Fruit fly (Drosophila melanogaster): ENCODE results near the gene CG31975.
A peak's percentile ranks its signal among the peaks of the same experiment; 100 is the strongest.

Gene CG31975

DNA sequence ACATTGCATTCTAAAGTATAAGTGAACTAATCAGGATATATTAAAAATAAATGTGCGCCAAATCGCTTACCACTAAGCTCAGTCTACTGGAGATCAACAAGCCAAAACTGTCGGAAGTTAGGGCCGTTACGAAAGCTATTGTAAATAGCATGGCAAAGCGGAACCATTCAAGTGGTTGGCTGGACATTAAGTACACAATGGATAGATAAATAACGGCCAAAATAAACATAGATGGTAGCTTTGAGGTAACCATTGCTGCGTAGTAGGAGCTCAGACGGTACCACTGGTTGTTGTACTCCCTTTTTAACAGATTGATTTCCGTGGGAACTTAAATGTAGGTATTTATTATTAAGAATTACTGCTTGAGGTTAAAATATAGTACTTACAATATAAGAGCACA lies 23.0 kb downstream of the CG31975 start (continued):
- TF ChIP-seq CG2678 (tag; optimal IDR thresholded peaks at IDR 0.05) (peak; percentile 58), CG1792 (GFP tag; optimal IDR thresholded peaks at IDR 0.05) (peak; percentile 11), CG32767 (GFP tag; IDR thresholded peaks at IDR 0.05) (0 out of 2 replicates have a peak, but pooled peaks have one; percentile 29), CG2199 (GFP tag; IDR thresholded peaks at IDR 0.05) (no peak), CG12299 (tag; optimal IDR thresholded peaks at IDR 0.05) (peak; percentile 28), CG6765 (GFP tag; optimal IDR thresholded peaks at IDR 0.05) (peak; percentile 31), NfI (GFP tag; optimal IDR thresholded peaks at IDR 0.05) (peak; percentile 13), CG5180 (GFP tag; optimal IDR thresholded peaks at IDR 0.05) (peak; percentile 40), CG11504 (tag; optimal IDR thresholded peaks at IDR 0.05) (no peak), pfk (GFP tag; optimal IDR thresholded peaks at IDR 0.05) (peak; percentile 32), CG13123 (GFP tag; optimal IDR thresholded peaks at IDR 0.05) (peak; percentile 6), trem (tag; optimal IDR thresholded peaks at IDR 0.05) (no peak), BtbVII (GFP tag; optimal IDR thresholded peaks at IDR 0.05) (peak; percentile 54), CG4707 (GFP tag; optimal IDR thresholded peaks at IDR 0.05) (peak; percentile 22), sob (GFP tag; IDR thresholded peaks at IDR 0.05) (peak; percentile 62; the same call in 1 of the 2 replicates), CG13296 (GFP tag; optimal IDR thresholded peaks at IDR 0.05) (peak; percentile 67), mirr (GFP tag; optimal IDR thresholded peaks at IDR 0.05) (peak; percentile 70), eve (GFP tag; optimal IDR thresholded peaks at IDR 0.05) (peak in 1 of 2 experiments; percentile 45), dimm (GFP tag; IDR thresholded peaks at IDR 0.05) (no peak), CTCF (GFP tag; optimal IDR thresholded peaks at IDR 0.05) (peak; percentile 16), Fer1 (GFP tag; optimal IDR thresholded peaks at IDR 0.05) (peak; percentile 75), CG14014 (GFP tag; IDR thresholded peaks at IDR 0.05) (peak; percentile 62; the same call in 1 of the 2 replicates), Asciz (GFP tag; optimal IDR thresholded peaks at IDR 0.05) (peak; percentile 44), CG18599 (GFP tag; optimal IDR thresholded peaks at IDR 0.05) (peak; percentile 69), so (GFP tag; IDR thresholded peaks at IDR 0.05) (peak; percentile 45; the same call in 1 of the 3 replicates), CG17385 (GFP tag; optimal IDR thresholded peaks at IDR 0.05) (peak; percentile 4), wek (GFP tag; optimal IDR thresholded peaks at IDR 0.05) (peak; percentile 59), Atf6 (GFP tag; IDR thresholded peaks at IDR 0.05) (0 out of 2 replicates have a peak, but pooled peaks have one; percentile 36), Hmr (GFP tag; optimal IDR thresholded peaks at IDR 0.05) (peak; percentile 32), btn (GFP tag; optimal IDR thresholded peaks at IDR 0.05) (peak; percentile 18), CG6813 (GFP tag; optimal IDR thresholded peaks at IDR 0.05) (peak; percentile 44), CG15269 (tag; optimal IDR thresholded peaks at IDR 0.05) (peak; percentile 20), nmo (GFP tag; optimal IDR thresholded peaks at IDR 0.05) (no peak), cad (GFP tag; optimal IDR thresholded peaks at IDR 0.05) (no peak), CG1603 (tag; optimal IDR thresholded peaks at IDR 0.05) (peak; percentile 14), ATbp (GFP tag; optimal IDR thresholded peaks at IDR 0.05) (peak; percentile 74), Sox102F (GFP tag; optimal IDR thresholded peaks at IDR 0.05) (no peak), CG12219 (GFP tag; optimal IDR thresholded peaks at IDR 0.05) (no peak), Mes4 (GFP tag; optimal IDR thresholded peaks at IDR 0.05) (no peak), en (GFP tag; optimal IDR thresholded peaks at IDR 0.05) (no peak), unpg (GFP tag; optimal IDR thresholded peaks at IDR 0.05) (peak; percentile 12), CG15601 (tag; optimal IDR thresholded peaks at IDR 0.05) (peak; percentile 57), caup (GFP tag; optimal IDR thresholded peaks at IDR 0.05; ENCODE audit: severe bottlenecking) (peak; percentile 31), CG8089 (GFP tag; optimal IDR thresholded peaks at IDR 0.05) (no peak), CG34376 (GFP tag; optimal IDR thresholded peaks at IDR 0.05) (peak; percentile 16), dpn (GFP tag; optimal IDR thresholded peaks at IDR 0.05) (peak in 1 of 2 experiments; percentile 32), zf30C (GFP tag; optimal IDR thresholded peaks at IDR 0.05) (no peak), PHDP (tag; optimal IDR thresholded peaks at IDR 0.05) (peak; percentile 27), Meics (GFP tag; optimal IDR thresholded peaks at IDR 0.05) (peak; percentile 32), sisA (GFP tag; IDR thresholded peaks at IDR 0.05) (no peak)
